Fruit fly (Drosophila melanogaster) Kc167 (cell line): ENCODE results near the gene CG6770.

Source experiments
- Myc ChIP-seq: fragments of >200 bp; optimal IDR thresholded peaks from 2 replicates; lab custom pipeline; 2017; ENCODE audit warnings: missing external identifiers
- Sin3A ChIP-seq: fragments of >200 bp; optimal IDR thresholded peaks from 2 replicates; lab custom pipeline; 2018; ENCODE audit warnings: missing external identifiers
- h ChIP-seq: fragments of >200 bp; optimal IDR thresholded peaks from 3 replicates; lab custom pipeline; 2018; ENCODE audit warnings: missing external identifiers
- insv ChIP-seq: fragments of >200 bp; optimal IDR thresholded peaks from 3 replicates; lab custom pipeline; 2018; ENCODE audit warnings: missing external identifiers
- psq ChIP-seq: fragments of >200 bp; optimal IDR thresholded peaks from 2 replicates; lab custom pipeline; 2017; ENCODE audit warnings: missing external identifiers
- ttk ChIP-seq: sonication (Bioruptor generic); optimal IDR thresholded peaks from 2 replicates; lab custom pipeline; 2017; ENCODE audit warnings: missing external identifiers

CG6770 gene

dm6 chr2L:12045578-12045940, 359 bp downstream of the CG6770 start:
- TF ChIP-seq ttk, result no peak
- TF ChIP-seq insv, result no peak
- TF ChIP-seq h (lab: Kevin White, UChicago), result no peak
- TF ChIP-seq Myc, result no peak
- no peak for TF ChIP-seq Sin3A (lab: Kevin White, UChicago)
- TF ChIP-seq psq (lab: Kevin White, UChicago), result no peak

dm6 chr2L:12044613-12045350, 1.1 kb downstream of the CG6770 start, which contains the start of gene CG6785:
TSS of gene CG6785 (minus strand) at chr2L:12045200.
- TF ChIP-seq psq (lab: Kevin White, UChicago), result no peak
- no peak for TF ChIP-seq ttk
- no peak for TF ChIP-seq insv
- TF ChIP-seq Sin3A (lab: Kevin White, UChicago), result no peak
- TF ChIP-seq h (lab: Kevin White, UChicago), result no peak
- TF ChIP-seq Myc, result no peak

- TF ChIP-seq psq (lab: Kevin White, UChicago) (no peak), insv (no peak), Sin3A (lab: Kevin White, UChicago) (no peak), ttk (no peak), h (lab: Kevin White, UChicago) (no peak), Myc (no peak)
Measured at dm6 chr2L:12040510-12040909, 5.4 kb downstream of the CG6770 start, which contains the start of gene CG6766. TSS of gene CG6766 (minus strand) at chr2L:12040689.

dm6 chr2L:12038177-12038581, 7.7 kb downstream of the CG6770 start, which contains the start of gene Tom70:
TSS of gene Tom70 (minus strand) at chr2L:12038511.
- TF ChIP-seq h (lab: Kevin White, UChicago), result no peak
- no peak for TF ChIP-seq Sin3A (lab: Kevin White, UChicago)
- no peak for TF ChIP-seq Myc
- no peak for TF ChIP-seq ttk
- TF ChIP-seq insv, result no peak

dm6 chr2L:12033890-12034289, 12.0 kb downstream of the CG6770 start, which contains the start of gene CG18788:
TSS of gene CG18788 (plus strand) at chr2L:12034190.
- TF ChIP-seq h (lab: Kevin White, UChicago) (no peak), Myc (no peak)

- TF ChIP-seq psq (lab: Kevin White, UChicago) (no peak), h (lab: Kevin White, UChicago) (no peak), insv (no peak), ttk (no peak), Sin3A (lab: Kevin White, UChicago) (no peak), Myc (no peak)
Measured at dm6 chr2L:12030552-12031131, 15.3 kb downstream of the CG6770 start.

- TF ChIP-seq h (lab: Kevin White, UChicago) (no peak), ttk (no peak), Myc (no peak), psq (lab: Kevin White, UChicago) (no peak), Sin3A (lab: Kevin White, UChicago) (no peak), insv (no peak)
Measured at dm6 chr2L:12029594-12030197, 16.2 kb downstream of the CG6770 start.

- TF ChIP-seq Myc (no peak), Sin3A (lab: Kevin White, UChicago) (no peak), psq (lab: Kevin White, UChicago) (no peak)
Measured at dm6 chr2L:12028808-12029207, 17.1 kb downstream of the CG6770 start.

dm6 chr2L:12028102-12028501, 17.8 kb downstream of the CG6770 start:
- TF ChIP-seq insv (no peak), ttk (no peak), Myc (no peak), Sin3A (lab: Kevin White, UChicago) (no peak), h (lab: Kevin White, UChicago) (no peak), psq (lab: Kevin White, UChicago) (no peak)

- TF ChIP-seq psq (lab: Kevin White, UChicago) (no peak), Myc (no peak), h (lab: Kevin White, UChicago) (no peak), insv (no peak), Sin3A (lab: Kevin White, UChicago) (no peak), ttk (no peak)
Measured at dm6 chr2L:12027435-12027834, 18.5 kb downstream of the CG6770 start, which contains the start of gene dmGlut. TSS of gene dmGlut (plus strand) at chr2L:12027438.

- no peak for TF ChIP-seq h (lab: Kevin White, UChicago)
- TF ChIP-seq Myc, result no peak
- no peak for TF ChIP-seq Sin3A (lab: Kevin White, UChicago)
- TF ChIP-seq ttk, result no peak
- no peak for TF ChIP-seq insv
- no peak for TF ChIP-seq psq (lab: Kevin White, UChicago)
Measured at dm6 chr2L:12026458-12027431, 19.2 kb downstream of the CG6770 start.

dm6 chr2L:12025505-12025904, 20.4 kb downstream of the CG6770 start:
- TF ChIP-seq h (lab: Kevin White, UChicago) (no peak), Myc (no peak), Sin3A (lab: Kevin White, UChicago) (no peak), psq (lab: Kevin White, UChicago) (no peak), insv (no peak), ttk (no peak)
